Comparison of ENCODE assay signal across 4 fruit fly cellular contexts in the genomic region with DNA sequence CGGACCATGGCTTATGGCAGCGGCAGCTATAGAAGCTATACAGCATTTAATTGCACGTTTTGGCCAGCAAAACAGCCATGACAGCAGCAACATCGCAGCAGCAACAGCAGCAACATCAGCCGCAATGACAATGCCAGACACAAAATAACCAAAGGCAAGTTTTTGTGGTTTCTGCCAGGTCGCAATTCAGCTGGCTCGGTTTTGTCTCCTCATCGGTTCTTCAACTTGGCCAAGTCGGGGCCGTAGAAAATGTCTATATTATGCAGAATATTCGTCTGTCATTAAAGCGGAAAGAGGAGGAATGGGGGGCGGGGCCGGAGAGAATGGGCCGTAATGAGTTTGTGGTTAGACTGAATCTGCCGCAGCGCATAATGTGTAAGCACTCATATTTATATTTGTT.
TF ChIP-seq lines count a peak whose summit lies in the region.

No protein-coding gene starts in this region.

- TF ChIP-seq CTCF in whole organism, embryonic (GFP tag; optimal IDR thresholded peaks at IDR 0.05; lab: Kevin White, UChicago), result no peak

TF ChIP-seq in whole organism, adult, 20 proteins besides CTCF, POLR2A, EP300 and RAD21:
- TF ChIP-seq CG12768 (GFP tag; optimal IDR thresholded peaks at IDR 0.05; lab: Kevin White, UChicago) (no peak), tj (GFP tag; optimal IDR thresholded peaks at IDR 0.05; lab: Kevin White, UChicago) (peak; percentile 93), CG33017 (tag; optimal IDR thresholded peaks at IDR 0.05; lab: Kevin White, UChicago) (no peak)

TF ChIP-seq in whole organism, embryonic, 481 proteins besides CTCF, POLR2A, EP300 and RAD21:
- TF ChIP-seq C15 (GFP tag; IDR thresholded peaks at IDR 0.05; lab: Robert Waterston, UW) (no peak), Med (GFP tag; lab: Kevin White, UChicago) (peak; percentile 42), CG15269 (tag; optimal IDR thresholded peaks at IDR 0.05; lab: Kevin White, UChicago) (peak; percentile 6)

TF ChIP-seq in whole organism, prepupa, 60 proteins besides CTCF, POLR2A, EP300 and RAD21:
- TF ChIP-seq CG11902 (GFP tag; optimal IDR thresholded peaks at IDR 0.05; lab: Kevin White, UChicago) (no peak), CG34406 (GFP tag; optimal IDR thresholded peaks at IDR 0.05; lab: Kevin White, UChicago) (no peak), dsx (GFP tag; optimal IDR thresholded peaks at IDR 0.05; lab: Kevin White, UChicago; ENCODE audit: poor library complexity, severe bottlenecking) (peak; percentile 20), Gug (GFP tag; IDR thresholded peaks at IDR 0.05; lab: Robert Waterston, UW) (no peak), Eip93F (GFP tag; optimal IDR thresholded peaks at IDR 0.05; lab: Kevin White, UChicago) (no peak), pdm3 (GFP tag; optimal IDR thresholded peaks at IDR 0.05; lab: Kevin White, UChicago) (no peak), CG16779 (tag; optimal IDR thresholded peaks at IDR 0.05; lab: Kevin White, UChicago) (no peak)

TF ChIP-seq in whole organism, pupa, 21 proteins besides CTCF, POLR2A, EP300 and RAD21:
- TF ChIP-seq Snoo (tag; optimal IDR thresholded peaks at IDR 0.05; lab: Kevin White, UChicago) (no peak), CG32121 (GFP tag; IDR thresholded peaks at IDR 0.05; lab: Robert Waterston, UW) (0 out of 2 replicates have a peak, but pooled peaks have one; percentile 28), EcR (GFP tag; optimal IDR thresholded peaks at IDR 0.05; lab: Kevin White, UChicago) (no peak)
TF ChIP-seq in whole organism, pupa: peak in this region for 1.
